Fruit fly (Drosophila melanogaster) whole organism, wandering third instar larva: ENCODE data around the gene mRpL3.

ENCODE experiments used
- Abd-B ChIP-seq: fragments of >200 bp; optimal IDR thresholded peaks from 2 replicates; lab custom pipeline; 2017; ENCODE audit warnings: missing biosample characterization, missing genetic modification characterization
- CG9705 ChIP-seq: fragments of 200-800 bp; sonication (Bioruptor generic); optimal IDR thresholded peaks from 2 replicates; lab custom pipeline; 2018; ENCODE audit warnings: missing biosample characterization, mild to moderate bottlenecking, missing genetic modification characterization
- Dfd ChIP-seq: fragments of >200 bp; optimal IDR thresholded peaks from 2 replicates; lab custom pipeline; 2017; ENCODE audit warnings: missing biosample characterization, missing genetic modification characterization
- Hr78 ChIP-seq: fragments of >200 bp; optimal IDR thresholded peaks from 2 replicates; lab custom pipeline; 2017; ENCODE audit warnings: missing biosample characterization, missing genetic modification characterization
- Jra ChIP-seq: sonication (Bioruptor generic); optimal IDR thresholded peaks from 2 replicates; lab custom pipeline; 2016; ENCODE audit warnings: missing biosample characterization, missing genetic modification characterization
- OdsH ChIP-seq: fragments of 200-800 bp; sonication (Bioruptor generic); optimal IDR thresholded peaks from 2 replicates; lab custom pipeline; 2016; ENCODE audit warnings: missing biosample characterization, mild to moderate bottlenecking, missing genetic modification characterization
- Vsx2 ChIP-seq: fragments of 200-300, 225-300 bp; sonication (Bioruptor generic); optimal IDR thresholded peaks from 2 replicates; lab custom pipeline; 2018; ENCODE audit warnings: missing biosample characterization, missing genetic modification characterization; ENCODE audit not compliant: partially characterized antibody
- dmrt93B ChIP-seq: fragments of 200-800 bp; sonication (Bioruptor generic); optimal IDR thresholded peaks from 2 replicates; lab custom pipeline; 2018; ENCODE audit warnings: missing biosample characterization, mild to moderate bottlenecking, missing genetic modification characterization
- fru ChIP-seq: fragments of 200-800 bp; sonication (Bioruptor generic); optimal IDR thresholded peaks from 3 replicates; lab custom pipeline; 2016; ENCODE audit warnings: missing biosample characterization, mild to moderate bottlenecking, missing genetic modification characterization
- h ChIP-seq: fragments of 200-800 bp; sonication (Bioruptor generic); optimal IDR thresholded peaks from 3 replicates; lab custom pipeline; 2016; ENCODE audit warnings: missing biosample characterization, mild to moderate bottlenecking, missing genetic modification characterization
- lola ChIP-seq: fragments of >200 bp; optimal IDR thresholded peaks from 2 replicates; lab custom pipeline; 2017; ENCODE audit warnings: missing biosample characterization, missing genetic modification characterization
- pan ChIP-seq: fragments of >200 bp; optimal IDR thresholded peaks from 2 replicates; lab custom pipeline; 2017
- psq ChIP-seq: fragments of 200-800 bp; sonication (Bioruptor generic); optimal IDR thresholded peaks from 3 replicates; lab custom pipeline; 2017; ENCODE audit warnings: missing biosample characterization, mild to moderate bottlenecking, missing genetic modification characterization, moderate library complexity
- tai ChIP-seq: sonication (Bioruptor generic); optimal IDR thresholded peaks from 2 replicates; lab custom pipeline; 2016; ENCODE audit warnings: missing biosample characterization, missing genetic modification characterization

- TF ChIP-seq pan (lab: Kevin White, UChicago) (no peak), tai (GFP tag; lab: Kevin White, UChicago) (no peak), Abd-B (no peak), fru (no peak), h (GFP tag; lab: Kevin White, UChicago) (no peak), dmrt93B (GFP tag; lab: Kevin White, UChicago) (no peak), Jra (GFP tag; lab: Kevin White, UChicago) (no peak), Hr78 (GFP tag; lab: Kevin White, UChicago) (no peak), CG9705 (no peak), Vsx2 (GFP tag; lab: Kevin White, UChicago) (no peak), OdsH (GFP tag; lab: Kevin White, UChicago) (no peak), psq (GFP tag; lab: Kevin White, UChicago) (no peak), lola (no peak), Dfd (GFP tag; lab: Kevin White, UChicago) (no peak)
These were observed 221 bp downstream of the mRpL3 start for dm6 chrX:15761298-15761640.
